Fruit fly (Drosophila melanogaster): ENCODE measurements around the gene IP3K2.

Gene IP3K2

dm6 chrX:13277580-13278467, 25.6 kb upstream of the IP3K2 start:
- TF ChIP-seq CG13204 (GFP tag; optimal IDR thresholded peaks at IDR 0.05): no peak
- TF ChIP-seq Ets98B (GFP tag; IDR thresholded peaks at IDR 0.05): no peak; the same call in none of the 2 replicates
- TF ChIP-seq CG15710 (tag; optimal IDR thresholded peaks at IDR 0.05): peak; percentile 14
- TF ChIP-seq CG4496 (GFP tag; IDR thresholded peaks at IDR 0.05): peak; percentile 75
- TF ChIP-seq Pif1B (GFP tag; optimal IDR thresholded peaks at IDR 0.05): peak; percentile 67
- no peak for TF ChIP-seq gl (tag; optimal IDR thresholded peaks at IDR 0.05)
- TF ChIP-seq CG17806 (tag; optimal IDR thresholded peaks at IDR 0.05): peak; percentile 55
- peak; percentile 46 for TF ChIP-seq CG14655 (GFP tag; optimal IDR thresholded peaks at IDR 0.05)
- peak; percentile 31 for TF ChIP-seq CG9948 (tag; optimal IDR thresholded peaks at IDR 0.05)
- TF ChIP-seq rn (GFP tag; IDR thresholded peaks at IDR 0.05): peak; percentile 38; the same call in 1 of the 2 replicates
- peak; percentile 59 for TF ChIP-seq CG8159 (tag; optimal IDR thresholded peaks at IDR 0.05)
- no peak; the same call in 1 of the 2 replicates for TF ChIP-seq CG12605 (GFP tag; IDR thresholded peaks at IDR 0.05)
- TF ChIP-seq CG10348 (GFP tag; IDR thresholded peaks at IDR 0.05): no peak
- peak; percentile 74 for TF ChIP-seq fd96Ca (GFP tag; IDR thresholded peaks at IDR 0.05)
- TF ChIP-seq Snoo (tag; optimal IDR thresholded peaks at IDR 0.05): peak; percentile 61
- TF ChIP-seq CG34367 (tag; optimal IDR thresholded peaks at IDR 0.05): peak; percentile 21
- peak; percentile 22 for TF ChIP-seq Pif1A (GFP tag; optimal IDR thresholded peaks at IDR 0.05)
- TF ChIP-seq D1 (tag; optimal IDR thresholded peaks at IDR 0.05): no peak
- TF ChIP-seq CG8301 (tag; optimal IDR thresholded peaks at IDR 0.05): peak; percentile 44
- peak; percentile 51 for TF ChIP-seq CG32121 (GFP tag; IDR thresholded peaks at IDR 0.05)
- TF ChIP-seq EcR (GFP tag; optimal IDR thresholded peaks at IDR 0.05): peak; percentile 7

dm6 chrX:13278468-13278982, 24.9 kb upstream of the IP3K2 start:
- TF ChIP-seq D1 (tag; optimal IDR thresholded peaks at IDR 0.05) (no peak), CG10348 (GFP tag; IDR thresholded peaks at IDR 0.05) (no peak), Pif1A (GFP tag; optimal IDR thresholded peaks at IDR 0.05) (no peak), CG4496 (GFP tag; IDR thresholded peaks at IDR 0.05) (no peak), CG15710 (tag; optimal IDR thresholded peaks at IDR 0.05) (no peak), rn (GFP tag; IDR thresholded peaks at IDR 0.05) (no peak), CG17806 (tag; optimal IDR thresholded peaks at IDR 0.05) (no peak), CG8301 (tag; optimal IDR thresholded peaks at IDR 0.05) (no peak), CG14655 (GFP tag; optimal IDR thresholded peaks at IDR 0.05) (no peak), CG32121 (GFP tag; IDR thresholded peaks at IDR 0.05) (no peak), Ets98B (GFP tag; IDR thresholded peaks at IDR 0.05) (no peak), gl (tag; optimal IDR thresholded peaks at IDR 0.05) (no peak), CG9948 (tag; optimal IDR thresholded peaks at IDR 0.05) (no peak), CG8159 (tag; optimal IDR thresholded peaks at IDR 0.05) (no peak), EcR (GFP tag; optimal IDR thresholded peaks at IDR 0.05) (no peak), fd96Ca (GFP tag; IDR thresholded peaks at IDR 0.05) (no peak), Snoo (tag; optimal IDR thresholded peaks at IDR 0.05) (no peak), CG13204 (GFP tag; optimal IDR thresholded peaks at IDR 0.05) (no peak), CG34367 (tag; optimal IDR thresholded peaks at IDR 0.05) (no peak), Pif1B (GFP tag; optimal IDR thresholded peaks at IDR 0.05) (no peak)

- TF ChIP-seq CG8301 (tag; optimal IDR thresholded peaks at IDR 0.05) (no peak), CG15710 (tag; optimal IDR thresholded peaks at IDR 0.05) (no peak), gl (tag; optimal IDR thresholded peaks at IDR 0.05) (no peak), CG32121 (GFP tag; IDR thresholded peaks at IDR 0.05) (no peak), Pif1A (GFP tag; optimal IDR thresholded peaks at IDR 0.05) (no peak), CG12605 (GFP tag; IDR thresholded peaks at IDR 0.05) (no peak)
These were observed 23.2 kb upstream of the IP3K2 start for dm6 chrX:13280235-13280634.

dm6 chrX:13280738-13281137, 22.7 kb upstream of the IP3K2 start:
- TF ChIP-seq CG15710 (tag; optimal IDR thresholded peaks at IDR 0.05) (no peak), fd96Ca (GFP tag; IDR thresholded peaks at IDR 0.05) (no peak), gl (tag; optimal IDR thresholded peaks at IDR 0.05) (no peak), CG8159 (tag; optimal IDR thresholded peaks at IDR 0.05) (no peak), CG9948 (tag; optimal IDR thresholded peaks at IDR 0.05) (no peak), Pif1B (GFP tag; optimal IDR thresholded peaks at IDR 0.05) (no peak)

dm6 chrX:13281244-13281877, 22.1 kb upstream of the IP3K2 start:
- no peak for TF ChIP-seq CG10348 (GFP tag; IDR thresholded peaks at IDR 0.05)
- TF ChIP-seq CG17806 (tag; optimal IDR thresholded peaks at IDR 0.05): no peak
- no peak for TF ChIP-seq CG13204 (GFP tag; optimal IDR thresholded peaks at IDR 0.05)
- TF ChIP-seq Pif1B (GFP tag; optimal IDR thresholded peaks at IDR 0.05): no peak
- TF ChIP-seq CG8301 (tag; optimal IDR thresholded peaks at IDR 0.05): no peak

- TF ChIP-seq CG17806 (tag; optimal IDR thresholded peaks at IDR 0.05): no peak
These were observed 20.7 kb upstream of the IP3K2 start for dm6 chrX:13282717-13283116.
